Worm (Caenorhabditis elegans) whole organism, late embryonic: Measurements from ENCODE around the gene lin-46.

Source experiments
- elt-4 ChIP-seq: sonication (generic microtip); optimal IDR thresholded peaks from 2 replicates; lab custom pipeline; 2016; ENCODE audit warnings: missing genetic modification characterization, missing compliant biosample characterization
- hlh-8 ChIP-seq: sonication (generic microtip); optimal IDR thresholded peaks from 2 replicates; lab custom pipeline; 2016; ENCODE audit warnings: missing genotype, missing genetic modification characterization, missing compliant biosample characterization
- npax-4 ChIP-seq: sonication (generic microtip); optimal IDR thresholded peaks from 2 replicates; lab custom pipeline; 2016; ENCODE audit warnings: missing genetic modification characterization, missing compliant biosample characterization
- zip-5 ChIP-seq: sonication (generic microtip); optimal IDR thresholded peaks from 2 replicates; lab custom pipeline; 2016; ENCODE audit warnings: missing genetic modification characterization, missing compliant biosample characterization

- TF ChIP-seq zip-5 (no peak), npax-4 (tag; lab: Kevin White, UChicago) (no peak), hlh-8 (tag; lab: Kevin White, UChicago) (no peak), elt-4 (tag; lab: Kevin White, UChicago) (no peak)
Measured at ce11 chrV:12992891-12993290, 24.2 kb downstream of the lin-46 start, which contains the start of the genes F15B9.11 and dsl-7.
